Fruit fly (Drosophila melanogaster) whole organism, prepupa: ENCODE results near the gene CG13970.

ENCODE experiments used
- Blimp-1 ChIP-seq: fragments of 200-800 bp; sonication (Bioruptor generic); optimal IDR thresholded peaks from 3 replicates; lab custom pipeline; 2017; ENCODE audit warnings: missing biosample characterization, missing genetic modification characterization, mild to moderate bottlenecking, moderate library complexity, missing genetic modification reagents
- CG10631 ChIP-seq: fragments of 200-800 bp; sonication (Bioruptor generic); optimal IDR thresholded peaks from 2 replicates; lab custom pipeline; 2016; ENCODE audit warnings: missing biosample characterization, missing genetic modification characterization
- CG10669 ChIP-seq: fragments of 200-800 bp; sonication (Bioruptor generic); optimal IDR thresholded peaks from 3 replicates; lab custom pipeline; 2018; ENCODE audit warnings: missing biosample characterization, mild to moderate bottlenecking, missing genetic modification characterization, moderate library complexity
- CG11762 ChIP-seq: fragments of 200-800 bp; sonication (Bioruptor generic); optimal IDR thresholded peaks from 3 replicates; lab custom pipeline; 2016; ENCODE audit warnings: missing biosample characterization, missing genetic modification characterization; ENCODE audit not compliant: insufficient read depth
- CG11902 ChIP-seq: fragments of 200-800 bp; sonication (Bioruptor generic); optimal IDR thresholded peaks from 3 replicates; lab custom pipeline; 2016; ENCODE audit warnings: missing biosample characterization, missing genetic modification characterization
- CG1621 ChIP-seq: fragments of 200-800 bp; sonication (Bioruptor generic); optimal IDR thresholded peaks from 3 replicates; lab custom pipeline; 2018; ENCODE audit warnings: missing biosample characterization, mild to moderate bottlenecking, missing genetic modification characterization
- CG31627 ChIP-seq: fragments of 200-800 bp; sonication (Bioruptor generic); optimal IDR thresholded peaks from 3 replicates; lab custom pipeline; 2016; ENCODE audit warnings: missing biosample characterization, missing genetic modification characterization
- CG34406 ChIP-seq: fragments of 200-800 bp; sonication (Bioruptor generic); optimal IDR thresholded peaks from 3 replicates; lab custom pipeline; 2016; ENCODE audit warnings: missing biosample characterization, missing genetic modification characterization
- CG4318 ChIP-seq: fragments of 200-800 bp; sonication (Bioruptor generic); optimal IDR thresholded peaks from 3 replicates; lab custom pipeline; 2017; ENCODE audit warnings: missing biosample characterization, mild to moderate bottlenecking, missing genetic modification characterization
- CG6792 ChIP-seq: fragments of 200-800 bp; sonication (Bioruptor generic); optimal IDR thresholded peaks from 3 replicates; lab custom pipeline; 2016; ENCODE audit warnings: missing biosample characterization, missing genetic modification characterization
- CG6854 ChIP-seq: fragments of 200-800 bp; sonication (Bioruptor generic); optimal IDR thresholded peaks from 2 replicates; lab custom pipeline; 2017; ENCODE audit warnings: missing biosample characterization, mild to moderate bottlenecking, missing genetic modification characterization
- CG8319 ChIP-seq: fragments of 200-800 bp; sonication (Bioruptor generic); optimal IDR thresholded peaks from 3 replicates; lab custom pipeline; 2016; ENCODE audit warnings: missing biosample characterization, missing genetic modification characterization
- CG8632 ChIP-seq: fragments of 200-800 bp; sonication (Bioruptor generic); optimal IDR thresholded peaks from 3 replicates; lab custom pipeline; 2016; ENCODE audit warnings: missing biosample characterization, missing genetic modification characterization
- CG9139 ChIP-seq: fragments of 200-800 bp; sonication (Bioruptor generic); optimal IDR thresholded peaks from 3 replicates; lab custom pipeline; 2017; ENCODE audit warnings: missing biosample characterization, mild to moderate bottlenecking, missing genetic modification characterization
- Eip75B ChIP-seq: fragments of 200-800 bp; sonication (Bioruptor generic); optimal IDR thresholded peaks from 3 replicates; lab custom pipeline; 2016; ENCODE audit warnings: missing biosample characterization, missing genetic modification characterization
- Eip78C ChIP-seq: fragments of 200-800 bp; sonication (Bioruptor generic); peaks from one replicate; lab custom pipeline; 2016; ENCODE audit warnings: missing biosample characterization, missing genetic modification characterization
- Ets96B ChIP-seq: fragments of 200-800 bp; optimal IDR thresholded peaks from 2 replicates; lab custom pipeline; 2019; ENCODE audit warnings: missing biosample characterization, mild to moderate bottlenecking, missing genetic modification characterization, moderate library complexity
- Gug ChIP-seq: fragments of 200-800 bp; sonication (Bioruptor generic); IDR thresholded peaks from 2 replicates; pipeline ENCODE4 v1.3.6; 2022; ENCODE audit warnings: missing biosample characterization, missing genetic modification characterization
- Hr39 ChIP-seq: fragments of 200-800 bp; sonication (Bioruptor generic); optimal IDR thresholded peaks from 2 replicates; lab custom pipeline; 2016; ENCODE audit warnings: missing biosample characterization, missing genetic modification characterization
- Hr4 ChIP-seq: fragments of 200-800 bp; sonication (Bioruptor generic); optimal IDR thresholded peaks from 3 replicates; lab custom pipeline; 2016; ENCODE audit warnings: missing biosample characterization, missing genetic modification characterization
- Lpt ChIP-seq: fragments of 200-800 bp; sonication (Bioruptor generic); optimal IDR thresholded peaks from 3 replicates; lab custom pipeline; 2016; ENCODE audit warnings: missing biosample characterization, missing genetic modification characterization
- Met ChIP-seq: fragments of 200-800 bp; sonication (Bioruptor generic); optimal IDR thresholded peaks from 3 replicates; lab custom pipeline; 2016; ENCODE audit warnings: missing biosample characterization, missing genetic modification characterization
- OdsH ChIP-seq: fragments of 200-800 bp; sonication (Bioruptor generic); optimal IDR thresholded peaks from 3 replicates; lab custom pipeline; 2016; ENCODE audit warnings: missing biosample characterization, missing genetic modification characterization
- Sox102F ChIP-seq: fragments of 200-800 bp; sonication (Bioruptor generic); optimal IDR thresholded peaks from 2 replicates; lab custom pipeline; 2016; ENCODE audit warnings: missing biosample characterization, mild to moderate bottlenecking, missing genetic modification characterization
- Sox14 ChIP-seq: fragments of 200-800 bp; sonication (Bioruptor generic); optimal IDR thresholded peaks from 3 replicates; lab custom pipeline; 2016; ENCODE audit warnings: missing biosample characterization, missing genetic modification characterization
- Sox15 ChIP-seq: fragments of 200-800 bp; sonication (Bioruptor generic); optimal IDR thresholded peaks from 3 replicates; lab custom pipeline; 2016; ENCODE audit warnings: missing biosample characterization, missing genetic modification characterization
- achi ChIP-seq: fragments of 200-800 bp; sonication (Bioruptor generic); optimal IDR thresholded peaks from 3 replicates; lab custom pipeline; 2016; ENCODE audit warnings: missing biosample characterization, missing genetic modification characterization
- cyc ChIP-seq: fragments of 200-800 bp; sonication (Bioruptor generic); optimal IDR thresholded peaks from 3 replicates; lab custom pipeline; 2016; ENCODE audit warnings: missing biosample characterization, missing genetic modification characterization
- dac ChIP-seq: fragments of 200-800 bp; sonication (Bioruptor generic); optimal IDR thresholded peaks from 2 replicates; lab custom pipeline; 2017; ENCODE audit warnings: missing biosample characterization, mild to moderate bottlenecking, missing genetic modification characterization
- dsx ChIP-seq: fragments of 200-800 bp; optimal IDR thresholded peaks from 3 replicates; lab custom pipeline; 2019; ENCODE audit warnings: missing biosample characterization, mild to moderate bottlenecking, missing genetic modification characterization, moderate library complexity; ENCODE audit not compliant: poor library complexity, severe bottlenecking
- eg ChIP-seq: fragments of 200-800 bp; sonication (Bioruptor generic); IDR thresholded peaks from 3 replicates; pipeline ENCODE4 v1.3.6; 2022; ENCODE audit warnings: missing biosample characterization, missing genetic modification characterization
- esn ChIP-seq: fragments of 200-800 bp; sonication (Bioruptor generic); optimal IDR thresholded peaks from 2 replicates; lab custom pipeline; 2016; ENCODE audit warnings: missing biosample characterization, mild to moderate bottlenecking, missing genetic modification characterization, moderate library complexity
- fd59A ChIP-seq: fragments of 200-800 bp; sonication (Bioruptor generic); optimal IDR thresholded peaks from 2 replicates; lab custom pipeline; 2017; ENCODE audit warnings: missing biosample characterization, mild to moderate bottlenecking, missing genetic modification characterization, missing genetic modification reagents
- fd85E ChIP-seq: fragments of 200-800 bp; sonication (Bioruptor generic); optimal IDR thresholded peaks from 3 replicates; lab custom pipeline; 2016; ENCODE audit warnings: missing biosample characterization, missing genetic modification characterization
- fkh ChIP-seq: fragments of 200-800 bp; sonication (Bioruptor generic); optimal IDR thresholded peaks from 3 replicates; lab custom pipeline; 2017; ENCODE audit warnings: missing biosample characterization, mild to moderate bottlenecking, missing genetic modification characterization, moderate library complexity
- lz ChIP-seq: fragments of 200-800 bp; sonication (Bioruptor generic); optimal IDR thresholded peaks from 3 replicates; lab custom pipeline; 2016; ENCODE audit warnings: missing biosample characterization, missing genetic modification characterization
- net ChIP-seq: fragments of 200-800 bp; sonication (Bioruptor generic); optimal IDR thresholded peaks from 3 replicates; lab custom pipeline; 2016; ENCODE audit warnings: missing biosample characterization, missing genetic modification characterization
- pdm3 ChIP-seq: fragments of 200-800 bp; sonication (Bioruptor generic); optimal IDR thresholded peaks from 3 replicates; lab custom pipeline; 2016; ENCODE audit warnings: missing biosample characterization, missing genetic modification characterization
- salr ChIP-seq, 2 experiments: fragments of 200-800 bp; sonication (Bioruptor generic); optimal IDR thresholded peaks; 3 replicates each; lab custom pipeline; 2016 to 2018; ENCODE audit warnings: missing biosample characterization in 2 of 2, missing genetic modification characterization in 2 of 2, mild to moderate bottlenecking in 1 of 2
- spab ChIP-seq: fragments of 200-800 bp; sonication (Bioruptor generic); optimal IDR thresholded peaks from 2 replicates; lab custom pipeline; 2017; ENCODE audit warnings: missing biosample characterization, mild to moderate bottlenecking, missing genetic modification characterization, missing genetic modification reagents
- ss ChIP-seq, 2 experiments: fragments of 200-800 bp; sonication (Bioruptor generic); optimal IDR thresholded peaks; 2 replicates in 1 of 2; 3 replicates in 1 of 2; lab custom pipeline; 2017 to 2018; ENCODE audit warnings: mild to moderate bottlenecking in 2 of 2, missing biosample characterization in 2 of 2, missing genetic modification characterization in 2 of 2, moderate library complexity in 1 of 2
- svp ChIP-seq: fragments of 200-800 bp; sonication (Bioruptor generic); peaks from one replicate; lab custom pipeline; 2016; ENCODE audit warnings: missing biosample characterization, missing genetic modification characterization
- topi ChIP-seq: fragments of 200-800 bp; sonication (Bioruptor generic); optimal IDR thresholded peaks from 3 replicates; lab custom pipeline; 2016; ENCODE audit warnings: missing biosample characterization, missing genetic modification characterization

Gene CG13970

dm6 chr2L:20086295-20087096 is 17.5 kb downstream of the CG13970 start (continued):
- peak; percentile 93 for TF ChIP-seq Sox102F (GFP tag; lab: Kevin White, UChicago)
- TF ChIP-seq lz, result peak; percentile 90
- peak; percentile 64 for TF ChIP-seq fd85E (GFP tag; lab: Kevin White, UChicago)
- peak; percentile 86 for TF ChIP-seq CG10669 (GFP tag; lab: Kevin White, UChicago)
- TF ChIP-seq CG6854 (GFP tag; lab: Kevin White, UChicago), result peak; percentile 66
- peak; percentile 93 for TF ChIP-seq CG6792 (GFP tag; lab: Kevin White, UChicago)
- TF ChIP-seq CG4318 (GFP tag; lab: Kevin White, UChicago), result peak; percentile 77
- peak; percentile 63 to 83 for TF ChIP-seq salr (GFP tag; optimal IDR thresholded peaks at IDR 0.05; lab: Kevin White, UChicago)
- TF ChIP-seq CG34406 (GFP tag; lab: Kevin White, UChicago), result peak; percentile 93
- TF ChIP-seq net (GFP tag; lab: Kevin White, UChicago), result peak; percentile 93
- peak; percentile 88 for TF ChIP-seq cyc
- TF ChIP-seq topi (GFP tag; lab: Kevin White, UChicago), result peak; percentile 91
- TF ChIP-seq ss (GFP tag; optimal IDR thresholded peaks at IDR 0.05; lab: Kevin White, UChicago), result peak; percentile 15 to 71
- TF ChIP-seq dac (GFP tag; lab: Kevin White, UChicago), result peak; percentile 85
- TF ChIP-seq Gug (GFP tag; lab: Robert Waterston, UW), result peak; percentile 96
- peak; percentile 98 for TF ChIP-seq Eip75B (GFP tag; lab: Kevin White, UChicago)
- peak; percentile 98 for TF ChIP-seq svp
- peak; percentile 92 for TF ChIP-seq CG10631 (GFP tag; lab: Kevin White, UChicago)
- peak; percentile 81 for TF ChIP-seq spab (GFP tag; lab: Kevin White, UChicago)

DNA sequence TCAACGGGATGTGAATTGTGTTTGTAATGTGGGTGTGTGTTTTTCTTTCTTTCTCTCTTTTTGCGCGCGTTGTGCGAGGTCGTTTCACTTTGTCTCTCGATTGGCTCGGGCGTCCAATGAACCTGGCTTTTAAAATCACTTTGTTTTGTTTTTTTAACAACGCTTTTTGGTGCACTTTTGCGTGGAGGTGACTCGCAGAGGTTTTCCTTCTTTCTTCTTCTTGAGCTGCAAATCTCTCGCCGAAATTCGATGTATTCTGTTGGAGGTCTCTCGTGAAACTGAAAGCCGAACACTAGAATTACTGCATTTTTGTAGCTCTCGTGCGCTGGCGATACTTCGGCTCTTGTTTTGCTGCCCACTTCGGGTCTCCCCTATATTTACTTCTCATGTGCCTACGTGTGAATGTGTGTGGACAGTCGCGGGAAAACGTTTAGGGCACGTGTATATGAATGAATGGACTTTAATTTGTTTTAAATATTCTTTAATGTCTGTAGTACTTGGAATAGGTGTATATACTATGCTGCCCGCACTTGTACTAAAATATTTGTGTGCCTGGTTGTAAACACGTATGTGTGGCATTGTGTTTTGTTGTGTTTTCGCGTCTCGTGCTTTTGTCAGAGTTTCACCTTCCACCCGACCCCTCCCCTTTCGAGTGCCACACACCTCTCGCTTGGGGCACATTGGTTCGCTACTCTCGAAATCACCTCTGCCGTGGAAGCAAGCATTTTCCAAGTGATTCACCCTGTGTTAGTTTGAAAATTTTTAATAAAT is 19.0 kb downstream of the CG13970 start, which contains the start of gene fok:
fok (minus strand) TSS at position 286 of the 771 bp plus-strand sequence.
- TF ChIP-seq fd59A (GFP tag; lab: Kevin White, UChicago) (peak; percentile 96), CG10669 (GFP tag; lab: Kevin White, UChicago) (peak; percentile 97), fd85E (GFP tag; lab: Kevin White, UChicago) (peak; percentile 91), ss (GFP tag; optimal IDR thresholded peaks at IDR 0.05; lab: Kevin White, UChicago) (peak; percentile 98), CG4318 (GFP tag; lab: Kevin White, UChicago) (peak; percentile 93), Sox102F (GFP tag; lab: Kevin White, UChicago) (peak; percentile 99), CG11902 (GFP tag; lab: Kevin White, UChicago) (peak; percentile 95), Met (GFP tag; lab: Kevin White, UChicago) (peak; percentile 99), Blimp-1 (GFP tag; lab: Kevin White, UChicago) (peak; percentile 93), CG10631 (GFP tag; lab: Kevin White, UChicago) (peak; percentile 97), CG1621 (tag; lab: Kevin White, UChicago) (peak; percentile 95), CG8632 (GFP tag; lab: Kevin White, UChicago) (peak; percentile 97), Sox14 (GFP tag; lab: Kevin White, UChicago) (peak; percentile 98), dsx (GFP tag; lab: Kevin White, UChicago) (peak; percentile 97), CG6792 (GFP tag; lab: Kevin White, UChicago) (peak; percentile 99), pdm3 (GFP tag; lab: Kevin White, UChicago) (peak; percentile 98), Hr4 (peak; percentile 98), CG34406 (GFP tag; lab: Kevin White, UChicago) (peak; percentile 97), spab (GFP tag; lab: Kevin White, UChicago) (peak; percentile 97), CG9139 (GFP tag; lab: Kevin White, UChicago) (peak; percentile 95), Lpt (GFP tag; lab: Kevin White, UChicago) (peak; percentile 97), eg (GFP tag; lab: Robert Waterston, UW) (peak; percentile 94), Ets96B (tag; lab: Kevin White, UChicago) (peak; percentile 98), achi (GFP tag; lab: Kevin White, UChicago) (peak; percentile 97), svp (peak; percentile 99), CG8319 (GFP tag; lab: Kevin White, UChicago) (peak; percentile 97), Gug (GFP tag; lab: Robert Waterston, UW) (peak; percentile 92), topi (GFP tag; lab: Kevin White, UChicago) (peak; percentile 98), dac (GFP tag; lab: Kevin White, UChicago) (peak; percentile 91), Eip78C (GFP tag; lab: Kevin White, UChicago) (peak; percentile 100), Hr39 (GFP tag; lab: Kevin White, UChicago) (peak; percentile 97), Sox15 (peak; percentile 95), esn (GFP tag; lab: Kevin White, UChicago) (peak; percentile 99), OdsH (GFP tag; lab: Kevin White, UChicago) (peak; percentile 97), CG11762 (GFP tag; lab: Kevin White, UChicago) (peak; percentile 97), fkh (GFP tag; lab: Kevin White, UChicago) (peak; percentile 100), CG31627 (GFP tag; lab: Kevin White, UChicago) (peak; percentile 98)
